Worm (Caenorhabditis elegans): ENCODE measurements around the gene thn-4.

DNA sequence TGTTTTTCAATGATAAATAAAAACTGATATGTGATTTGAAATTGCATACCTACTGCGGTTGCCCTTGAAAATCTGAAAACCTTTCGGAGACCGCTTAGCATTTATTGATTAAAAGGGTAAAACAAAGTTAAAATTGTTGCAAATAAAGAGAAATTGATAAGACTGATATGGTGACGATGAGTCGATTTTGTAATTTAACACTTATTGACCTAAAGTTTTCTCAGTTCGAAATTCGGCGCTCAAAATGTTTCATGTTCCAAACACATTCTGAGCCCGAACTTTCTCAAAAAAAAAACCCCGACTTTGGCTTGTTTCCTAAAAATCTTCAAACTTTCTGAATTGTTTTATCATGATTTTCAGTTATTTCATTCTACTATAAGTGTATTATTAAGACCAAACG lies 30.3 kb downstream of the thn-4 start, which contains the start of gene clec-40:
- TF ChIP-seq ztf-4 (tag; optimal IDR thresholded peaks at IDR 0.05): no peak
- TF ChIP-seq ZK546.5 (tag; optimal IDR thresholded peaks at IDR 0.05): no peak
- TF ChIP-seq ceh-82 (tag; optimal IDR thresholded peaks at IDR 0.05): no peak
- TF ChIP-seq unc-62 (GFP tag; optimal IDR thresholded peaks at IDR 0.05): no peak
- TF ChIP-seq dmd-4 (tag; optimal IDR thresholded peaks at IDR 0.05): no peak
- TF ChIP-seq lin-39 (tag; optimal IDR thresholded peaks at IDR 0.05): no peak
